Worm (Caenorhabditis elegans): Measurements from ENCODE around the gene sra-11.

DNA sequence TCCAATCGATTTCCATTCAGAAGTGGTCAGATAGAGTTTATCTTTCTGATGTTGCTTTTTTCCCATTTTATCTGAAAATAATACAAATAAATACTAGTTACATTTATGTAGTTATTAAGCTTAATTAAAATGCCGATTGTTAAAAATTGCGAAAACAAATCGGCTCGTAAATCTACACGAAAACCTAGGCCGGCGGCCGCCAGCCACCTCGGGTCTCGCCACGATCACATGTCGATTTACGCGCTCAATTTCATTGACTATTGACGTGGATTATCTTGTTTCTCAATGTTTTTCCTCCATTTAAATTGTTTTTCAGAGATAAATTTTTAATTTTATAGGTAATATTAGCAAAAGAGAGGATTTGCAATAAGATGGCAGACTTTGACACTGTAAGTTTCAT is 37.6 kb downstream of the sra-11 start, which contains the start of the genes cyn-4 and copz-1:
- no peak for TF ChIP-seq ama-1 (optimal IDR thresholded peaks at IDR 0.05)
- no peak for TF ChIP-seq sea-1 (GFP tag; conservative IDR thresholded peaks at IDR 0.05)
- no peak for TF ChIP-seq hmbx-1 (tag; optimal IDR thresholded peaks at IDR 0.05)
- TF ChIP-seq scrt-1 (GFP tag; IDR thresholded peaks at IDR 0.05): no peak
- TF ChIP-seq tbx-11 (GFP tag; IDR thresholded peaks at IDR 0.05): no peak
- no peak for TF ChIP-seq aly-1 (tag; optimal IDR thresholded peaks at IDR 0.05)
- TF ChIP-seq F13C5.2 (tag; optimal IDR thresholded peaks at IDR 0.05): peak; percentile 68
- peak; percentile 57; the same call in 1 of the 2 replicates for TF ChIP-seq pes-1 (GFP tag; IDR thresholded peaks at IDR 0.05)
- no peak for TF ChIP-seq tra-4 (tag; optimal IDR thresholded peaks at IDR 0.05)
- TF ChIP-seq hmg-4 (GFP tag; optimal IDR thresholded peaks at IDR 0.05): peak; percentile 42
- TF ChIP-seq tbx-37 (GFP tag; conservative IDR thresholded peaks at IDR 0.05): peak; percentile 84
- no peak for TF ChIP-seq flt-1 (GFP tag; IDR thresholded peaks at IDR 0.05)

Data from whole organism, early embryonic.